Fruit fly (Drosophila melanogaster) whole organism, embryonic: ENCODE data around the gene Ubi-p63E.

Source experiments
- Atf3 ChIP-seq: fragments of 200-800 bp; sonication (Bioruptor generic); optimal IDR thresholded peaks from 3 replicates; lab custom pipeline; 2016; ENCODE audit warnings: missing biosample characterization, missing genetic modification characterization
- Atf6 ChIP-seq: fragments of 200-800 bp; sonication (Bioruptor generic); IDR thresholded peaks from 2 replicates; pipeline ENCODE4 v1.3.6; 2022; ENCODE audit warnings: missing biosample characterization, missing genetic modification characterization
- CG11398 ChIP-seq: fragments of 200-800 bp; sonication (Bioruptor generic); optimal IDR thresholded peaks from 2 replicates; lab custom pipeline; 2016; ENCODE audit warnings: missing biosample characterization, missing genetic modification characterization
- CG12104 ChIP-seq: fragments of 200-800 bp; sonication (Bioruptor generic); optimal IDR thresholded peaks from 3 replicates; lab custom pipeline; 2016; ENCODE audit warnings: missing biosample characterization, missing genetic modification characterization
- CG13123 ChIP-seq: fragments of 200-800 bp; sonication (Bioruptor generic); optimal IDR thresholded peaks from 2 replicates; lab custom pipeline; 2016; ENCODE audit warnings: missing biosample characterization, missing genetic modification characterization
- CG13775 ChIP-seq: fragments of 200-800 bp; sonication (Bioruptor generic); optimal IDR thresholded peaks from 3 replicates; lab custom pipeline; 2017; ENCODE audit warnings: missing biosample characterization, mild to moderate bottlenecking, missing genetic modification characterization
- CG14050 ChIP-seq: fragments of 200-800 bp; sonication (Bioruptor generic); IDR thresholded peaks from 3 replicates; pipeline ENCODE4 v1.3.6; 2022; ENCODE audit warnings: missing biosample characterization, missing genetic modification characterization
- CG14710 ChIP-seq: fragments of 200-800 bp; sonication (Bioruptor generic); optimal IDR thresholded peaks from 3 replicates; lab custom pipeline; 2019; ENCODE audit warnings: missing biosample characterization, mild to moderate bottlenecking, missing genetic modification characterization, moderate library complexity
- CG14860 ChIP-seq: fragments of 200-800 bp; sonication (Bioruptor generic); IDR thresholded peaks from 3 replicates; pipeline ENCODE4 v1.3.6; 2022; ENCODE audit warnings: missing biosample characterization, missing genetic modification characterization; ENCODE audit not compliant: partially characterized antibody
- CG17186 ChIP-seq: fragments of 200-800 bp; sonication (Bioruptor generic); optimal IDR thresholded peaks from 3 replicates; lab custom pipeline; 2017; ENCODE audit warnings: missing biosample characterization, missing genetic modification reagents, missing genetic modification characterization
- CG2712 ChIP-seq: fragments of 200-800 bp; optimal IDR thresholded peaks from 3 replicates; lab custom pipeline; 2019; ENCODE audit warnings: missing biosample characterization, mild to moderate bottlenecking, missing genetic modification characterization, moderate library complexity
- CG31365 ChIP-seq: fragments of 200-800 bp; sonication (Bioruptor generic); optimal IDR thresholded peaks from 2 replicates; lab custom pipeline; 2018; ENCODE audit warnings: missing biosample characterization, mild to moderate bottlenecking, missing genetic modification characterization
- CG3163 ChIP-seq: fragments of 200-800 bp; sonication (Bioruptor generic); optimal IDR thresholded peaks from 3 replicates; lab custom pipeline; 2016; ENCODE audit warnings: missing biosample characterization, missing genetic modification characterization
- CG4282 ChIP-seq: fragments of 200-800 bp; sonication (Bioruptor generic); optimal IDR thresholded peaks from 2 replicates; lab custom pipeline; 2016; ENCODE audit warnings: missing biosample characterization, missing genetic modification characterization
- CG6683 ChIP-seq: fragments of 200-800 bp; sonication (Bioruptor generic); optimal IDR thresholded peaks from 2 replicates; lab custom pipeline; 2017; ENCODE audit warnings: missing biosample characterization, mild to moderate bottlenecking, missing genetic modification characterization, missing genetic modification reagents
- CG6765 ChIP-seq: fragments of 200-800 bp; sonication (Bioruptor generic); optimal IDR thresholded peaks from 3 replicates; lab custom pipeline; 2017; ENCODE audit warnings: missing biosample characterization, mild to moderate bottlenecking, missing genetic modification characterization
- CG7745 ChIP-seq: fragments of 200-800 bp; sonication (Bioruptor generic); optimal IDR thresholded peaks from 2 replicates; lab custom pipeline; 2018; ENCODE audit warnings: missing biosample characterization, mild to moderate bottlenecking, missing genetic modification characterization, moderate library complexity
- CG8089 ChIP-seq: fragments of 200-800 bp; sonication (Bioruptor generic); optimal IDR thresholded peaks from 3 replicates; lab custom pipeline; 2016; ENCODE audit warnings: missing biosample characterization, missing genetic modification characterization
- CG8478 ChIP-seq: fragments of >200 bp; optimal IDR thresholded peaks from 2 replicates; lab custom pipeline; 2018
- Dll ChIP-seq: fragments of 200-800 bp; sonication (Bioruptor generic); IDR thresholded peaks from 4 replicates; pipeline ENCODE4 v1.3.6; 2022; ENCODE audit warnings: missing biosample characterization, missing genetic modification characterization; ENCODE audit not compliant: partially characterized antibody
- GATAe ChIP-seq: fragments of 200-800 bp; sonication (Bioruptor generic); conservative IDR thresholded peaks from 2 replicates; pipeline ENCODE4 v1.3.6; 2022; ENCODE audit warnings: missing biosample characterization, missing genetic modification characterization
- HHEX ChIP-seq: fragments of 200-800 bp; sonication (Bioruptor generic); optimal IDR thresholded peaks from 3 replicates; lab custom pipeline; 2017; ENCODE audit warnings: missing biosample characterization, mild to moderate bottlenecking, missing genetic modification characterization, missing genetic modification reagents
- Hey ChIP-seq: fragments of 200-800 bp; sonication (Bioruptor generic); optimal IDR thresholded peaks from 3 replicates; lab custom pipeline; 2018; ENCODE audit warnings: missing biosample characterization, mild to moderate bottlenecking, missing genetic modification characterization
- Hmr ChIP-seq: fragments of 200-800 bp; sonication (Bioruptor generic); optimal IDR thresholded peaks from 3 replicates; lab custom pipeline; 2017; ENCODE audit warnings: mild to moderate bottlenecking, missing biosample characterization, missing genetic modification reagents, missing genetic modification characterization
- Hr3 ChIP-seq: fragments of 200-800 bp; sonication (Bioruptor generic); optimal IDR thresholded peaks from 3 replicates; lab custom pipeline; 2016; ENCODE audit warnings: missing biosample characterization, missing genetic modification characterization
- Kr ChIP-seq: fragments of 200-800 bp; sonication (Bioruptor generic); optimal IDR thresholded peaks from 2 replicates; lab custom pipeline; 2017; ENCODE audit warnings: missing biosample characterization, mild to moderate bottlenecking, missing genetic modification characterization
- Lhr ChIP-seq: fragments of 200-800 bp; sonication (Bioruptor generic); optimal IDR thresholded peaks from 3 replicates; lab custom pipeline; 2017; ENCODE audit warnings: mild to moderate bottlenecking, missing biosample characterization, missing genetic modification reagents, missing genetic modification characterization
- NC2α ChIP-seq: fragments of 200-800 bp; sonication (Bioruptor generic); optimal IDR thresholded peaks from 2 replicates; lab custom pipeline; 2016; ENCODE audit warnings: missing biosample characterization, missing genetic modification characterization
- Opbp ChIP-seq: fragments of 200-800 bp; sonication (Bioruptor generic); IDR thresholded peaks from 3 replicates; pipeline ENCODE4 v1.3.6; 2022; ENCODE audit warnings: missing biosample characterization, missing genetic modification characterization; ENCODE audit not compliant: partially characterized antibody
- Scr ChIP-seq: fragments of 200-800 bp; sonication (Bioruptor generic); IDR thresholded peaks from 2 replicates; pipeline ENCODE4 v1.3.6; 2022; ENCODE audit warnings: missing biosample characterization, missing genetic modification characterization; ENCODE audit not compliant: partially characterized antibody
- abd-A ChIP-seq: fragments of 200-800 bp; sonication (Bioruptor generic); optimal IDR thresholded peaks from 3 replicates; lab custom pipeline; 2019; ENCODE audit warnings: missing biosample characterization, mild to moderate bottlenecking, missing genetic modification characterization, moderate library complexity
- crol ChIP-seq: fragments of 200-800 bp; sonication (Bioruptor generic); IDR thresholded peaks from 2 replicates; pipeline ENCODE4 v1.3.6; 2022; ENCODE audit warnings: missing biosample characterization, missing genetic modification characterization
- crp ChIP-seq, 2 experiments: fragments of 200-800 bp; sonication (Bioruptor generic); optimal IDR thresholded peaks; 2 replicates in 1 of 2; 3 replicates in 1 of 2; lab custom pipeline; 2017; ENCODE audit warnings: missing biosample characterization in 2 of 2, missing genetic modification characterization in 2 of 2, mild to moderate bottlenecking in 1 of 2, moderate library complexity in 1 of 2
- dysf ChIP-seq: fragments of 200-800 bp; sonication (Bioruptor generic); IDR thresholded peaks from 3 replicates; pipeline ENCODE4 v1.3.6; 2022; ENCODE audit warnings: missing biosample characterization, missing genetic modification characterization
- eve ChIP-seq, 2 experiments: fragments of >200 bp; optimal IDR thresholded peaks; 2 replicates each; lab custom pipeline; 2017; ENCODE audit warnings: missing biosample characterization in 2 of 2, missing genetic modification characterization in 2 of 2
- fru ChIP-seq: fragments of >200 bp; optimal IDR thresholded peaks from 2 replicates; lab custom pipeline; 2017
- fu2 ChIP-seq: fragments of 200-800 bp; sonication (Bioruptor generic); optimal IDR thresholded peaks from 2 replicates; lab custom pipeline; 2016; ENCODE audit warnings: missing biosample characterization, missing genetic modification characterization
- knrl ChIP-seq: fragments of 200-800 bp; sonication (Bioruptor generic); IDR thresholded peaks from 3 replicates; pipeline ENCODE4 v1.3.6; 2022; ENCODE audit warnings: missing biosample characterization, missing genetic modification characterization; ENCODE audit not compliant: partially characterized antibody
- lov ChIP-seq, 2 experiments: fragments of 200-800 bp in 1 of 2; fragments of >200 bp in 1 of 2; sonication (Bioruptor generic) in 1 of 2; IDR thresholded peaks in 1 of 2; optimal IDR thresholded peaks in 1 of 2; 2 replicates in 1 of 2; 3 replicates in 1 of 2; pipeline versions ENCODE4 v1.3.6 to Lab custom; 2017 to 2022; ENCODE audit warnings: missing biosample characterization in 1 of 2, missing genetic modification characterization in 1 of 2
- nau ChIP-seq: fragments of 200-800 bp; sonication (Bioruptor generic); optimal IDR thresholded peaks from 3 replicates; lab custom pipeline; 2017; ENCODE audit warnings: missing biosample characterization, mild to moderate bottlenecking, missing genetic modification characterization, missing genetic modification reagents
- onecut ChIP-seq: fragments of 200-800 bp; sonication (Bioruptor generic); IDR thresholded peaks from 2 replicates; pipeline ENCODE4 v1.3.6; 2022; ENCODE audit warnings: missing biosample characterization, missing genetic modification characterization
- sd ChIP-seq: fragments of 200-800 bp; sonication (Bioruptor generic); optimal IDR thresholded peaks from 3 replicates; lab custom pipeline; 2018; ENCODE audit warnings: missing biosample characterization, mild to moderate bottlenecking, missing genetic modification characterization, moderate library complexity
- sr ChIP-seq: fragments of 200-800 bp; sonication (Bioruptor generic); IDR thresholded peaks from 3 replicates; pipeline ENCODE4 v1.3.6; 2022; ENCODE audit warnings: missing biosample characterization, missing genetic modification characterization
- sug ChIP-seq: fragments of 200-800 bp; optimal IDR thresholded peaks from 2 replicates; lab custom pipeline; 2019; ENCODE audit warnings: missing biosample characterization, mild to moderate bottlenecking, missing genetic modification characterization, moderate library complexity
- tgo ChIP-seq: fragments of 200-800 bp; sonication (Bioruptor generic); IDR thresholded peaks from 3 replicates; pipeline ENCODE4 v1.3.6; 2022; ENCODE audit warnings: missing biosample characterization, missing genetic modification characterization
- tin ChIP-seq: fragments of 200-800 bp; sonication (Bioruptor generic); optimal IDR thresholded peaks from 3 replicates; lab custom pipeline; 2016; ENCODE audit warnings: missing biosample characterization, missing genetic modification characterization
- tll ChIP-seq, 2 experiments: fragments of 200-800 bp in 1 of 2; fragments of >200 bp in 1 of 2; sonication (Bioruptor generic) in 1 of 2; optimal IDR thresholded peaks; 2 replicates each; lab custom pipeline; 2017 to 2019; ENCODE audit warnings: missing biosample characterization in 2 of 2, missing genetic modification characterization in 2 of 2, mild to moderate bottlenecking in 1 of 2, moderate library complexity in 1 of 2
- yki ChIP-seq: fragments of >200 bp; optimal IDR thresholded peaks from 3 replicates; lab custom pipeline; 2018

The Ubi-p63E gene

dm6 chr3L:3908838-3909810, 6.1 kb upstream of the Ubi-p63E start (continued):
- no peak for TF ChIP-seq CG13123
- no peak for TF ChIP-seq dysf (GFP tag; lab: Robert Waterston, UW)
- TF ChIP-seq sr (GFP tag; lab: Robert Waterston, UW), result no peak
- no peak for TF ChIP-seq Atf6
- peak; percentile 79 for TF ChIP-seq onecut (GFP tag; lab: Robert Waterston, UW)
- TF ChIP-seq fu2 (GFP tag; lab: Kevin White, UChicago), result no peak
- no peak for TF ChIP-seq tll (GFP tag; optimal IDR thresholded peaks at IDR 0.05; lab: Kevin White, UChicago)
- peak in 1 of 2 experiments; percentile 41 for TF ChIP-seq crp (GFP tag; optimal IDR thresholded peaks at IDR 0.05; lab: Kevin White, UChicago)
- no peak for TF ChIP-seq CG3163
- peak; percentile 40 for TF ChIP-seq CG2712 (tag; lab: Kevin White, UChicago)
- TF ChIP-seq yki (lab: Kevin White, UChicago), result no peak
- TF ChIP-seq nau (GFP tag; lab: Kevin White, UChicago), result no peak
- TF ChIP-seq Atf3 (GFP tag; lab: Kevin White, UChicago), result no peak
- TF ChIP-seq Lhr, result peak; percentile 18
- no peak for TF ChIP-seq CG12104
- peak; percentile 47 for TF ChIP-seq CG14710 (tag; lab: Kevin White, UChicago)
- no peak for TF ChIP-seq CG13775
- TF ChIP-seq CG17186 (GFP tag; lab: Kevin White, UChicago), result no peak
- TF ChIP-seq CG11398 (GFP tag; lab: Kevin White, UChicago), result no peak
- TF ChIP-seq Scr, result peak; percentile 55
- TF ChIP-seq eve (GFP tag; optimal IDR thresholded peaks at IDR 0.05; lab: Kevin White, UChicago), result no peak
- TF ChIP-seq CG6683 (GFP tag; lab: Kevin White, UChicago), result no peak
- TF ChIP-seq CG4282 (GFP tag; lab: Kevin White, UChicago), result no peak
- TF ChIP-seq tin (GFP tag; lab: Kevin White, UChicago), result no peak
- no peak for TF ChIP-seq Hr3
- no peak for TF ChIP-seq CG8478 (lab: Kevin White, UChicago)
- TF ChIP-seq fru, result no peak
- TF ChIP-seq HHEX (GFP tag; lab: Kevin White, UChicago), result no peak
- TF ChIP-seq lov (optimal IDR thresholded peaks at IDR 0.05; lab: Kevin White, UChicago), result no peak
- TF ChIP-seq lov (GFP tag; IDR thresholded peaks at IDR 0.05; lab: Robert Waterston, UW), result no peak
- no peak for TF ChIP-seq CG6765 (GFP tag; lab: Kevin White, UChicago)
- no peak for TF ChIP-seq CG31365
- no peak for TF ChIP-seq NC2α (GFP tag; lab: Kevin White, UChicago)
- TF ChIP-seq crol (GFP tag; lab: Robert Waterston, UW), result peak; percentile 93
- no peak for TF ChIP-seq Hey
- TF ChIP-seq CG8089 (GFP tag; lab: Kevin White, UChicago), result no peak
- TF ChIP-seq abd-A, result no peak
- peak; percentile 35; the same call in 1 of the 3 replicates for TF ChIP-seq CG14860
- TF ChIP-seq Opbp (GFP tag; lab: Robert Waterston, UW), result peak; percentile 76
- TF ChIP-seq tgo, result no peak
- no peak for TF ChIP-seq Kr (GFP tag; lab: Kevin White, UChicago)
- peak; percentile 14 for TF ChIP-seq sug (tag; lab: Kevin White, UChicago)
- no peak for TF ChIP-seq GATAe (GFP tag; lab: Robert Waterston, UW)
- TF ChIP-seq Hmr (GFP tag; lab: Kevin White, UChicago), result no peak
- TF ChIP-seq CG14050 (GFP tag; lab: Robert Waterston, UW), result no peak
- peak; percentile 59 for TF ChIP-seq knrl (GFP tag; lab: Robert Waterston, UW)
- TF ChIP-seq sd (tag; lab: Kevin White, UChicago), result no peak
- peak; percentile 64; the same call in 2 of the 4 replicates for TF ChIP-seq Dll (GFP tag; lab: Robert Waterston, UW)
- no peak for TF ChIP-seq CG7745 (tag; lab: Kevin White, UChicago)
